Worm (Caenorhabditis elegans) whole organism, dauer: ENCODE data around the gene pah-1.

Source experiments
- unc-62 ChIP-seq: sonication (generic microtip); optimal IDR thresholded peaks from 2 replicates; lab custom pipeline; 2017; ENCODE audit warnings: missing biosample characterization, missing genetic modification reagents, missing genetic modification characterization

The pah-1 gene

DNA sequence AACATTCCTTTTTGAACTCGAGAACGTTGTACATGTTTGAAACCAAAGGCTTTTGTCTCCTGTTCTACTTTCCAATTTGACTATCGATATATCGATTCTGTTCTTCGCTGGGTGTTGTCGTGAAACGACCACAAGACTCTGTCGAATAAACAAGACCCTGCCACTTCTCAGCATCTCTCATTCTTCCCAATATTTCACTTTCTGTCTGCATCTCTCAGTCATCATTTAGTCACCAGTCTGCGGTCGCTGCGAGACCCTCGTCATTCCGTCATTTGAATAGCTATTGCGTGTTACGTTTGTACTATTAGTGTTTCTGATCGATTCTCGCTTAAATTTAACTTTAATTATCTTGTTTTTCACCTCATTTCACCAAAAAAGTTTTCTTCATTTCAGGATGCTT, 20.6 kb upstream of the pah-1 start:
- no peak for TF ChIP-seq unc-62

DNA sequence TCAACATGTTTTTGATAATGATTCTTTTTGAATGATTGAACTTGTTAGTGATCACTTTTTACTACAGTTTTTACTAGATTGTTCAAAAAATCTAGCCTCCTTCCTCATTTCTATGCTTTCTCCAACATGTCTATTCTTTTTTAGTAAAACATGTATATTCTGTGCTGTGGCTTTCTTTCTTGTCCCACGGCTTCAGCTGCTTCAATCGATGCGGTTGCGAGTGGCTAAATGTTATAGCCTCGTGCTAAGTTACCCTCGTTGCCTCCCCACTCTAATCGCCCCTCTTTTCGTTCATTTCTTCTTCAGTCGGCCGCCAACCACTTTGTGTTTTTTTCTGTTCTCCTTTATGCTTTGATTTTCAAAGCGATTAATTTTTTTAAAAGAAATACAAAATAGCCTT, 19.1 kb upstream of the pah-1 start:
- TF ChIP-seq unc-62: no peak

DNA sequence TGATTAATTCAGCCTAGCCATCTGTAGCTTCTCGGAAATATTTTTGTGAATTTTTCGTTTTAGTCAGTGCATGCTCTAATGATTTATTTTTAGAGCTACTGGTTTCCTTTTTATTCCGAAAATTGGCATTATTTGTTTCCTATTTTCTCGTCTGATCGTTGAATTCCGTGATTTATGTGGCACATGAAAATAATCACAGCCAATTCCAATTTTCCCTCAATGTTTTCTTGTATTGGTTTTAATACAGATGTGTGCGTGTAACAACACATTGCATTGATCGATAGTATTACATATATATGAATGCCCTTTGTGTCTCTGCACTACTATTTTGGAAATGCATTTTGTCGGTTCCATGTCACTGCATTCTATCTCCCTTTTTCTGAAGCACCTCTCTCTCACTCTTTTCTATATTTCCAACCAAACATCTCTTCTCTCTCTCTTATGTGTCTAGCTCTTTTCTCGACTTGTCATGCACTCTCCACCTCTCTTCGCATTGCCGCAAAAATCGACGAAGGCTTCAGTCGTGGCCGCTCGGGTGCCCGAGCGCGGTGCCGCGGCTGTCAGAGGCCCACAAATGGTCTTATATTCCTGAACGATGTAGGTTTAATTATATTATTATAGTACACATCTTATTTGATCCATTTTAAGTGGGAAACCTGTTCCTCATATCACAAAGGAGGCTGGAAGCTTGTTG, 17.6 kb upstream of the pah-1 start:
- TF ChIP-seq unc-62: no peak

ce11 chrII:8783451-8783967, 16.7 kb upstream of the pah-1 start, which contains the start of gene sgn-1:
TSS of gene sgn-1 (minus strand) at chrII:8783670.
- TF ChIP-seq unc-62: no peak

- no peak for TF ChIP-seq unc-62
Measured at ce11 chrII:8776504-8776903, 9.7 kb upstream of the pah-1 start.

- no peak for TF ChIP-seq unc-62
Measured at ce11 chrII:8770675-8771074, 3.9 kb upstream of the pah-1 start, which contains the start of gene let-19. TSS of gene let-19 (plus strand) at chrII:8770975.

DNA sequence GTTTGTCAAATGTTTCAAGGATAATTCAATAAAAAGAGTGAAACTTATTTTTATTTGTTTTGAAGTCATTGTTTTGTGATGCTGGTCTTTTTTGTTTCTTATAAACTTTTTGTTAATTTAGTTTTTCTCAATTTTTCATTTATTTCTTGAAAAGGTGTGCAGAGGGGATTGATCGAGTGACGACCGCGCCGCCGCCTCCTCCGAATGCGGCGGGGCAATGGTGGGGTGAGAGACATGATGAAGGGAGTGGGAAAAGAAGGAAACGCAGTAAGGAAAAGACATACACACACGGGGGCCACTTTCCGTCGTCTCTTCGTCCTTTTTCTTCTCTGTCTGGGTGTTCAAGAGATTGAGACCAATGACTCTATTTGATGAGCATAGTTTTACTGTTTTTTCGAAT, 2.6 kb upstream of the pah-1 start:
- TF ChIP-seq unc-62: no peak

- no peak for TF ChIP-seq unc-62
Measured at ce11 chrII:8766475-8766874, 322 bp downstream of the pah-1 start, which contains the start of the genes nsph-1.1 and K08F8.15. TSS of gene nsph-1.1 (plus strand) at chrII:8766775. TSS of gene K08F8.15 (plus strand) at chrII:8766809.

DNA sequence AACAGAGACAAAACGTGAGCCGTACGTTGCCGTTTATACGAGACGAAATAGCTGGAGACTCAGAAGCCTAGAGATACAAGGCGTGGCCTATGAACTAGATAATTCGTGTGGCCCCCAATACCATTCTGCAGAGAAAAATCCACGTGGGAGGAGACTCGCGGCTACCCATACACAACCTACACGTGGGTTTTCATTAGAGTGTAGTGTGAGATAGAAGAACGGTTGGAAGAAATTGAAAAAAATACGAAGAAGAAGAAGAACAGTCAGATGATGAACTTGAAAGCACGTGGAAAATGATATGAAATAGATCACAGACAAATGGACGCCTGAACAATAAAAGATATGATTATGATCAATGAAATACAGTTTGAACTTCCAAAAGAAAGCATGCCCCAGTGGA, 1.7 kb downstream of the pah-1 start:
- TF ChIP-seq unc-62: no peak

ce11 chrII:8764332-8764731, 2.5 kb downstream of the pah-1 start:
- no peak for TF ChIP-seq unc-62

DNA sequence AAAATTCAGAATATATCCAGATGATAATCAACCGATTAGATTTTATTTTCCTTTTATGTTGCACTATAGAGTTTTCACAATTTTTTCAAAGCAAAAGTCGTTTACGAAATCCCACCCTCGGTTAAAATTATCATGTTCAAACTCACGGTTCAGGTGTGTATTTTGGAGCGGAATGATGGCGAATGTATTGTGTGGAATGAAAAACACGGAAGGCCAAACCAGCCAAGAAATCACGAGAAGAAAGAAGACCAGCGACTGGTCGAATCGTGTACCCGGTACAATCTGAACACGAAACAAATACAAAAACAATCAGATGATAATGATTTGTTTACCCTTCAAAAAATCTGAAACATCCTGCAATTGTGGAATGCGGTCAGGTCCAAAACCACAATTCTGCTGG, 3.4 kb downstream of the pah-1 start:
- no peak for TF ChIP-seq unc-62

DNA sequence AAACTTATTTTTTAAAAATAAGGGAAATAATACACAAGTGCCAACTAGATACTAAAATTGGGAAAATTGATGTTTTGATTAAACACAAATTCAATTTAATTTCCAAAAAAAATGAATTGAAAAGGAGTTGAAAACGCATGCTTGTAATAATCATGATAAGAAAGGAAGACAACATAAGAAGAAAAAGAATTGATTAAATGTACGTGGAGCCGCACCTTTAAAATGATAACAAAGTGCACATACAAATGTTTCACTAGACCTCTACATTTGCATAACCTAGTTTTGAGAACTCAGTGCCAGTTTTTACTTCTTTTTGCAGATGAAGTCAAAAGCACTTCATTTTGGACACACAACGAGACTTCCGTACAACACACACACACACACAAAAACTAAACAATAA, 5.1 kb downstream of the pah-1 start:
- TF ChIP-seq unc-62: no peak

DNA sequence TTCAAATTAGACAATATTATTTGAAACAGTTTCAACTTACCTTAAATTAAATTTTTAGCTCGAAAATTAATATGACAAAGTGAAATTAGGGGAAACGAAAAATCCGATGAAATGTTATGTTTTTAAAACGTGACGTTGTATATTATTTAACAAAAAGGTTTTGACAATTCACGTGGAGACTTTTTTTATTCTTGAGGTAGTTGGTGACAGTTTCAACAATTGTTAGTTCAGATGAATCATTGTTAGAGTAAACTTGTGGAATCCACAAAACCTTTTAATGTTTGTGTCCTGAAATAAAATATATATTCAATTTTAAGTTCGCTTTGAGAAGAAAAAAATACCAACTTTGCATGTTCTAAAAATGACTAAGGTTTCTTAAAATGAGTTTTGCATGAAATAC, 7.3 kb downstream of the pah-1 start, which contains the start of gene fut-1:
Gene fut-1, minus strand, starts transcription at position 101 of the 400 bp plus-strand sequence.
- no peak for TF ChIP-seq unc-62

DNA sequence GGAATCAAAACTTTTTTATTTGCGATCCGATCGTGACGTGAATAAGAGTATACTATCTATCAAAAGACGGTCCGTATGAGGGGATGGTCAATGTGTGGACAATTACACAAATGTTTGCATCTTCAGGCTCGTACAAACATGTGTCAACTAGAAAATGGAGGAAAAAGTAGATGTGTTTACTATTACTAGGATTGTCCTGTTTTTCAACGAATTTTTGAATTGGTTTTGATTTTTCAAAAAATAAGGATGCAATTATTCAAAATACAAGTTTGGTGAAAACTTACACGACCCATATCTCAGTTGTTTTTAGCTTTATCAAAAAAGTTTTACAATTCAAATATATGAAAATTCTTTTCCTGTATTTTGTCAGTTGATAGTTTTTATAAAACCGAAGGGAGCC, 11.5 kb downstream of the pah-1 start, which contains the start of gene K08F8.7:
Gene K08F8.7, minus strand, starts transcription at position 101 of the 400 bp plus-strand sequence.
- TF ChIP-seq unc-62: no peak

ce11 chrII:8751686-8752085, 15.1 kb downstream of the pah-1 start, which contains the start of gene atf-2:
TSS of gene atf-2 (plus strand) at chrII:8751986.
- no peak for TF ChIP-seq unc-62

DNA sequence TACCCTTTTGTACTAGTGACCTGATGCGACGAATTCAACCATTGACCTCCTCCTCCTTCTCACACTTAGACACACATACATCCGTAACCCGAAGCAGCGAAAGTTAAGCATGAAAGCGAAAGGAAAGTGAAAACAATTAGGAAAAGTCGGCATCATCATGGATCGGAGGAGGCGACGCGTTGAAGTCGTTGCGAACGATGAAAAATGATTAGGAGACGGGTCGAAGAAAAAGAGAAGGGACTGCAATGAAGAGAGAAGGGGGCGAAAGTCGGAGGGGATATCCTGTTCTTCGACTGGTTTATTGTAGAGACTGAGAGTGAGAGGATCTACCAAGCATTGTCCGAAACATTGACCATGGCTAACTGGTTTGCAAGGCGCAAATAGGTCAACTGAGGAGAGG, 15.8 kb downstream of the pah-1 start:
- TF ChIP-seq unc-62: no peak

DNA sequence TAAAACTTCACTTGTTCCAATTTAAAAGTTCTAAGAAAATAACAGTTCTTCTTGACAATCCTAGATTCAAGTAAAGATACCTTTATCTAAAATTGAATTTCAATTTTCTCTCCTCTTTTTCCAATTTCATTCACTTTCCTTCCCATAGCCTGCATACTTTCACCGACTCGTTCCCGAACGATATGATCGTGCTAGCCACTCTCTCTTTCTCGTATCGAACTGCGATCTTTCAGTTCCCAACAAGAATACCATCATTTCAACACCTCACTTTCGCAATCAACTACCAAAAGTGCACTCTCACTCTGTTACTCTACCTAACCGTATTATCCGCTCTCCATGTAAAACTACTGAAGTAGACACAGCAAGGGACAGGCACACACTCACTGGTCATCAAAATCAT, 16.7 kb downstream of the pah-1 start:
- no peak for TF ChIP-seq unc-62

DNA sequence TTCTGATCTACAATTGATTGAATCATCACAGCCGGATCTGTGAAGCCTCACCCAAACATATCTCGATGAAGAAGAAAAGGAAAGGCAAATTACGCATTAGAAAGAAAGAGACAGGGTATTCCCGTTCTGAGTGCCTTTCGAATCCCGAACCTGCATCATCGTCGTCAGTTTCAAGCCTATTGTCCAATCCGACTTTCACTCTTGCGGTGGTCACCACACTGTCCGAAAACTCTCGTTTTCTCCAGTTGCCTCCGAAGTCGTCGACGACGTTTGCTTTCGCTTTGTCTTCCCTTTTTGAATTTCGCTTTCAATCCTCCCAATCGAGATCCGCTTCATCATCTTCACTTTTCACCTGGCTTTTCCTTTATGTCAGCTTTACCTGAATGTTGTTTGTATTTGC, 17.7 kb downstream of the pah-1 start:
- TF ChIP-seq unc-62: no peak
